Worm (Caenorhabditis elegans) whole organism, L2 larva: ENCODE data around the gene F31F7.1.
A peak's percentile ranks its signal among the peaks of the same experiment; 100 is the strongest.

Experiments
- C34F6.9 ChIP-seq: fragments of 150-350 bp; optimal IDR thresholded peaks from 2 replicates; lab custom pipeline; 2014; ENCODE audit warnings: missing biosample characterization, missing genetic modification characterization
- Y55F3AM.14 ChIP-seq: fragments of 200-800 bp; sonication (Bioruptor generic); optimal IDR thresholded peaks from 2 replicates; lab custom pipeline; 2018; ENCODE audit warnings: mild to moderate bottlenecking, missing genetic modification characterization, missing compliant biosample characterization
- blmp-1 ChIP-seq: sonication (generic microtip); optimal IDR thresholded peaks from 2 replicates; lab custom pipeline; 2017; ENCODE audit warnings: missing genetic modification characterization, mild to moderate bottlenecking, missing compliant biosample characterization, antibody characterized with exemption, moderate library complexity; ENCODE audit not compliant: insufficient read depth
- ceh-16 ChIP-seq: fragments of 150-350 bp; optimal IDR thresholded peaks from 2 replicates; lab custom pipeline; 2014; ENCODE audit warnings: missing biosample characterization, missing genetic modification characterization
- ceh-82 ChIP-seq: fragments of 150-350 bp; optimal IDR thresholded peaks from 2 replicates; lab custom pipeline; 2014; ENCODE audit warnings: missing biosample characterization, missing genetic modification characterization
- crh-2 ChIP-seq: sonication (generic microtip); optimal IDR thresholded peaks from 2 replicates; lab custom pipeline; 2017; ENCODE audit warnings: missing biosample characterization, missing genetic modification characterization
- dmd-4 ChIP-seq: sonication (generic microtip); optimal IDR thresholded peaks from 2 replicates; lab custom pipeline; 2017; ENCODE audit warnings: missing biosample characterization, missing genetic modification characterization
- egl-27 ChIP-seq: sonication (generic microtip); optimal IDR thresholded peaks from 3 replicates; lab custom pipeline; 2017; ENCODE audit warnings: missing biosample characterization, missing genetic modification reagents, missing genetic modification characterization
- elt-1 ChIP-seq: fragments of 150-350 bp; optimal IDR thresholded peaks from 2 replicates; lab custom pipeline; 2014; ENCODE audit warnings: missing biosample characterization, missing genetic modification characterization
- fos-1 ChIP-seq: fragments of 150-350 bp; optimal IDR thresholded peaks from 2 replicates; lab custom pipeline; 2014; ENCODE audit warnings: missing biosample characterization, missing genetic modification characterization
- lin-11 ChIP-seq: fragments of 150-350 bp; sonication (generic microtip); optimal IDR thresholded peaks from 2 replicates; lab custom pipeline; 2014; ENCODE audit warnings: missing biosample characterization, missing genetic modification characterization, inconsistent platforms, mixed read lengths
- lin-13 ChIP-seq: fragments of 150-350 bp; optimal IDR thresholded peaks from 2 replicates; lab custom pipeline; 2014; ENCODE audit warnings: missing biosample characterization, missing genetic modification reagents, missing genetic modification characterization
- lsy-2 ChIP-seq, 2 experiments: fragments of 150-350 bp in 1 of 2; sonication (generic microtip) in 1 of 2; optimal IDR thresholded peaks; 2 replicates each; lab custom pipeline; 2014 to 2017; ENCODE audit warnings: missing biosample characterization in 2 of 2, missing genetic modification characterization in 2 of 2
- mab-5 ChIP-seq: fragments of 150-350 bp; optimal IDR thresholded peaks from 2 replicates; lab custom pipeline; 2014; ENCODE audit warnings: missing biosample characterization, missing genetic modification characterization
- mbf-1 ChIP-seq: sonication (generic microtip); optimal IDR thresholded peaks from 2 replicates; lab custom pipeline; 2017; ENCODE audit warnings: missing biosample characterization, missing genetic modification characterization
- mdl-1 ChIP-seq, 2 experiments: fragments of 150-350 bp in 1 of 2; sonication (generic microtip) in 1 of 2; optimal IDR thresholded peaks; 2 replicates each; lab custom pipeline; 2017; ENCODE audit warnings: missing biosample characterization in 2 of 2, missing genetic modification characterization in 2 of 2
- nhr-10 ChIP-seq: sonication (generic microtip); optimal IDR thresholded peaks from 2 replicates; lab custom pipeline; 2017; ENCODE audit warnings: missing biosample characterization, missing genetic modification characterization
- nhr-11 ChIP-seq: fragments of 150-350 bp; optimal IDR thresholded peaks from 2 replicates; lab custom pipeline; 2014; ENCODE audit warnings: missing biosample characterization, missing genetic modification characterization
- nhr-12 ChIP-seq: fragments of 150-350 bp; optimal IDR thresholded peaks from 2 replicates; lab custom pipeline; 2014; ENCODE audit warnings: missing biosample characterization, missing genetic modification characterization
- nhr-129 ChIP-seq: fragments of 150-350 bp; optimal IDR thresholded peaks from 2 replicates; lab custom pipeline; 2014; ENCODE audit warnings: missing biosample characterization, missing genetic modification characterization
- nhr-21 ChIP-seq: fragments of 150-350 bp; optimal IDR thresholded peaks from 2 replicates; lab custom pipeline; 2014; ENCODE audit warnings: missing biosample characterization, missing genetic modification characterization
- nhr-23 ChIP-seq: fragments of 150-350 bp; optimal IDR thresholded peaks from 2 replicates; lab custom pipeline; 2014; ENCODE audit warnings: missing biosample characterization, missing genetic modification reagents, missing genetic modification characterization
- nhr-6 ChIP-seq: fragments of 150-350 bp; optimal IDR thresholded peaks from 2 replicates; lab custom pipeline; 2014; ENCODE audit warnings: missing biosample characterization, missing genetic modification characterization
- nhr-77 ChIP-seq: fragments of 150-350 bp; optimal IDR thresholded peaks from 2 replicates; lab custom pipeline; 2014; ENCODE audit warnings: missing biosample characterization, missing genetic modification characterization
- sem-4 ChIP-seq: fragments of 150-350 bp; optimal IDR thresholded peaks from 2 replicates; lab custom pipeline; 2014; ENCODE audit warnings: missing biosample characterization, missing genetic modification reagents, missing genetic modification characterization
- sma-3 ChIP-seq: sonication (generic microtip); optimal IDR thresholded peaks from 2 replicates; lab custom pipeline; 2016; ENCODE audit warnings: missing genetic modification reagents, missing genetic modification characterization, missing compliant biosample characterization
- sma-9 ChIP-seq, 2 experiments: fragments of 150-350 bp in 1 of 2; sonication (generic microtip) in 1 of 2; optimal IDR thresholded peaks; 2 replicates each; lab custom pipeline; 2014 to 2016; ENCODE audit warnings: missing genetic modification characterization in 2 of 2, mild to moderate bottlenecking in 1 of 2, missing biosample characterization in 1 of 2, missing compliant biosample characterization in 1 of 2, missing genetic modification reagents in 1 of 2, moderate library complexity in 1 of 2
- snpc-4 ChIP-seq: fragments of 150-350 bp; optimal IDR thresholded peaks from 2 replicates; lab custom pipeline; 2014; ENCODE audit warnings: missing biosample characterization, missing genetic modification characterization
- unc-39 ChIP-seq: fragments of 150-350 bp; optimal IDR thresholded peaks from 2 replicates; lab custom pipeline; 2014; ENCODE audit warnings: missing biosample characterization, missing genetic modification characterization
- unc-55 ChIP-seq: fragments of 150-350 bp; sonication (generic microtip); optimal IDR thresholded peaks from 3 replicates; lab custom pipeline; 2014; ENCODE audit warnings: missing biosample characterization, missing genetic modification reagents, missing genetic modification characterization
- unc-62 ChIP-seq: fragments of 150-350 bp; optimal IDR thresholded peaks from 2 replicates; lab custom pipeline; 2014; ENCODE audit warnings: missing biosample characterization, missing genetic modification reagents, missing genetic modification characterization
- ztf-1 ChIP-seq: fragments of 200-800 bp; sonication (Bioruptor generic); conservative IDR thresholded peaks from 2 replicates; pipeline ENCODE4 v1.3.6; 2022; ENCODE audit warnings: missing genetic modification characterization, missing compliant biosample characterization
- ztf-11 ChIP-seq: sonication (generic microtip); optimal IDR thresholded peaks from 2 replicates; lab custom pipeline; 2017; ENCODE audit warnings: missing biosample characterization, missing genetic modification characterization
- ztf-4 ChIP-seq: fragments of 150-350 bp; optimal IDR thresholded peaks from 2 replicates; lab custom pipeline; 2014; ENCODE audit warnings: missing biosample characterization, missing genetic modification characterization

Gene F31F7.1

ce11 chrV:6288607-6289006 is 12.4 kb downstream of the F31F7.1 start, which contains the start of gene K12B6.11:
TSS of gene K12B6.11 (plus strand) at chrV:6288907.
- no peak for TF ChIP-seq crh-2 (tag; lab: Kevin White, UChicago)
- no peak for TF ChIP-seq ceh-16 (tag; lab: Kevin White, UChicago)
- no peak for TF ChIP-seq nhr-12 (tag; lab: Kevin White, UChicago)
- no peak for TF ChIP-seq ztf-11
- TF ChIP-seq unc-62: no peak
- no peak for TF ChIP-seq elt-1
- no peak for TF ChIP-seq mbf-1
- TF ChIP-seq nhr-77: no peak
- no peak for TF ChIP-seq mab-5 (tag; lab: Kevin White, UChicago)
- no peak for TF ChIP-seq mdl-1 (tag; optimal IDR thresholded peaks at IDR 0.05; lab: Kevin White, UChicago)
- no peak for TF ChIP-seq nhr-23

ce11 chrV:6291301-6291700 is 15.1 kb downstream of the F31F7.1 start:
- TF ChIP-seq crh-2 (tag; lab: Kevin White, UChicago): peak; percentile 41
- TF ChIP-seq sma-9 (GFP tag; optimal IDR thresholded peaks at IDR 0.05; lab: Kevin White, UChicago): peak; percentile 15
- no peak for TF ChIP-seq sma-9 (tag; optimal IDR thresholded peaks at IDR 0.05; lab: Kevin White, UChicago)
- no peak for TF ChIP-seq nhr-10 (tag; lab: Kevin White, UChicago)
- TF ChIP-seq nhr-129 (tag; lab: Kevin White, UChicago): no peak

- TF ChIP-seq blmp-1 (tag; lab: Kevin White, UChicago) (no peak), lin-11 (tag; lab: Kevin White, UChicago) (no peak), dmd-4 (no peak), ztf-1 (no peak), crh-2 (tag; lab: Kevin White, UChicago) (peak; percentile 46), sma-3 (no peak), fos-1 (peak; percentile 41), mbf-1 (no peak), lin-13 (no peak), snpc-4 (tag; lab: Kevin White, UChicago) (no peak)
- TF ChIP-seq, all 48 proteins: peak for 2
Measured at ce11 chrV:6292401-6292800, 16.2 kb downstream of the F31F7.1 start, which contains the start of gene K12B6.9. TSS of gene K12B6.9 (minus strand) at chrV:6292666.

ce11 chrV:6301046-6301445 is 24.8 kb downstream of the F31F7.1 start:
- TF ChIP-seq ztf-1: no peak
- TF ChIP-seq crh-2 (tag; lab: Kevin White, UChicago): no peak
- no peak for TF ChIP-seq dmd-4
- no peak for TF ChIP-seq mbf-1
- TF ChIP-seq, all 48 proteins: peak for 0

ce11 chrV:6302465-6302864 is 26.2 kb downstream of the F31F7.1 start:
- TF ChIP-seq elt-1: peak; percentile 33
- TF ChIP-seq fos-1: no peak
- no peak for TF ChIP-seq egl-27 (tag; lab: Kevin White, UChicago)
- no peak for TF ChIP-seq nhr-21 (tag; lab: Kevin White, UChicago)
- peak; percentile 65 for TF ChIP-seq blmp-1 (tag; lab: Kevin White, UChicago)

ce11 chrV:6303471-6303870 is 27.2 kb downstream of the F31F7.1 start, which contains the start of gene sago-1:
TSS of gene sago-1 (plus strand) at chrV:6303771.
- TF ChIP-seq nhr-23 (no peak), ceh-82 (tag; lab: Kevin White, UChicago) (no peak), ztf-4 (tag; lab: Kevin White, UChicago) (no peak), sem-4 (tag; lab: Kevin White, UChicago) (no peak), Y55F3AM.14 (GFP tag; lab: Kevin White, UChicago) (no peak), C34F6.9 (tag; lab: Kevin White, UChicago) (no peak), nhr-6 (tag; lab: Kevin White, UChicago) (no peak), lin-13 (no peak), nhr-77 (no peak), unc-39 (no peak), nhr-21 (tag; lab: Kevin White, UChicago) (no peak), snpc-4 (tag; lab: Kevin White, UChicago) (no peak), unc-55 (GFP tag; lab: Kevin White, UChicago) (no peak), lsy-2 (tag; optimal IDR thresholded peaks at IDR 0.05; lab: Kevin White, UChicago) (no peak), nhr-11 (no peak), ztf-1 (no peak), sma-3 (no peak)
